Worm (Caenorhabditis elegans) whole organism, late embryonic: ENCODE data around the gene Y58A7A.1.

Source experiments
- C08G9.2 ChIP-seq: sonication (generic microtip); optimal IDR thresholded peaks from 2 replicates; lab custom pipeline; 2016; ENCODE audit warnings: mild to moderate bottlenecking, missing genetic modification characterization, moderate library complexity, missing compliant biosample characterization
- K02D7.2 ChIP-seq: sonication (generic microtip); optimal IDR thresholded peaks from 2 replicates; lab custom pipeline; 2017; ENCODE audit warnings: mild to moderate bottlenecking, missing genetic modification characterization, missing compliant biosample characterization
- T23F11.4 ChIP-seq: fragments of 200-800 bp; sonication (Bioruptor generic); optimal IDR thresholded peaks from 2 replicates; lab custom pipeline; 2018; ENCODE audit warnings: mild to moderate bottlenecking, missing genetic modification characterization, missing compliant biosample characterization
- ahr-1 ChIP-seq: sonication (generic microtip); optimal IDR thresholded peaks from 2 replicates; lab custom pipeline; 2016; ENCODE audit warnings: missing genetic modification characterization, missing compliant biosample characterization
- ama-1 ChIP-seq: fragments of 150-350 bp; optimal IDR thresholded peaks from 2 replicates; lab custom pipeline; 2014
- ceh-14 ChIP-seq: sonication (generic microtip); optimal IDR thresholded peaks from 2 replicates; lab custom pipeline; 2016; ENCODE audit warnings: missing genotype, missing genetic modification characterization, missing compliant biosample characterization
- ceh-30 ChIP-seq: fragments of 150-350 bp; optimal IDR thresholded peaks from 2 replicates; lab custom pipeline; 2014; ENCODE audit warnings: missing biosample characterization, missing genetic modification characterization
- ceh-45 ChIP-seq: fragments of 200-800 bp; sonication (Bioruptor generic); IDR thresholded peaks from 2 replicates; pipeline ENCODE4 v1.3.6; 2022; ENCODE audit warnings: missing genetic modification reagents, missing genetic modification characterization, missing compliant biosample characterization
- ceh-48 ChIP-seq: sonication (generic microtip); optimal IDR thresholded peaks from 2 replicates; lab custom pipeline; 2016; ENCODE audit warnings: missing genetic modification characterization, inconsistent platforms, missing compliant biosample characterization
- dve-1 ChIP-seq: sonication (generic microtip); optimal IDR thresholded peaks from 2 replicates; lab custom pipeline; 2017; ENCODE audit warnings: antibody characterized with exemption, mild to moderate bottlenecking, missing genetic modification characterization, missing compliant biosample characterization
- elt-2 ChIP-seq: sonication (generic microtip); optimal IDR thresholded peaks from 2 replicates; lab custom pipeline; 2016; ENCODE audit warnings: missing genetic modification reagents, missing genetic modification characterization, missing compliant biosample characterization
- elt-4 ChIP-seq: sonication (generic microtip); optimal IDR thresholded peaks from 2 replicates; lab custom pipeline; 2016; ENCODE audit warnings: missing genetic modification characterization, missing compliant biosample characterization
- ets-4 ChIP-seq: sonication (generic microtip); optimal IDR thresholded peaks from 2 replicates; lab custom pipeline; 2016; ENCODE audit warnings: missing genetic modification characterization, missing compliant biosample characterization
- hlh-13 ChIP-seq: fragments of 200-800 bp; sonication (Bioruptor generic); optimal IDR thresholded peaks from 2 replicates; lab custom pipeline; 2018; ENCODE audit warnings: mild to moderate bottlenecking, missing genetic modification characterization, missing compliant biosample characterization
- hlh-15 ChIP-seq: sonication (generic microtip); optimal IDR thresholded peaks from 2 replicates; lab custom pipeline; 2016; ENCODE audit warnings: missing genetic modification characterization, missing compliant biosample characterization
- hlh-30 ChIP-seq: sonication (generic microtip); optimal IDR thresholded peaks from 2 replicates; lab custom pipeline; 2017; ENCODE audit warnings: antibody characterized with exemption, missing genetic modification characterization, missing compliant biosample characterization; ENCODE audit not compliant: insufficient read depth
- hlh-6 ChIP-seq: sonication (generic microtip); optimal IDR thresholded peaks from 2 replicates; lab custom pipeline; 2016; ENCODE audit warnings: missing genotype, missing genetic modification characterization, missing compliant biosample characterization
- hlh-8 ChIP-seq: sonication (generic microtip); optimal IDR thresholded peaks from 2 replicates; lab custom pipeline; 2016; ENCODE audit warnings: missing genotype, missing genetic modification characterization, missing compliant biosample characterization
- lim-6 ChIP-seq: sonication (generic microtip); optimal IDR thresholded peaks from 2 replicates; lab custom pipeline; 2016; ENCODE audit warnings: missing genetic modification characterization, missing compliant biosample characterization
- lin-11 ChIP-seq: fragments of 200-800 bp; sonication (Bioruptor generic); optimal IDR thresholded peaks from 2 replicates; lab custom pipeline; 2018; ENCODE audit warnings: mild to moderate bottlenecking, missing genetic modification characterization, missing compliant biosample characterization
- mec-3 ChIP-seq: sonication (generic microtip); optimal IDR thresholded peaks from 2 replicates; lab custom pipeline; 2016; ENCODE audit warnings: borderline replicate concordance, missing genetic modification characterization, missing compliant biosample characterization
- nhr-232 ChIP-seq: sonication (generic microtip); optimal IDR thresholded peaks from 2 replicates; lab custom pipeline; 2016; ENCODE audit warnings: missing genetic modification characterization, missing compliant biosample characterization
- pha-2 ChIP-seq: sonication (generic microtip); optimal IDR thresholded peaks from 2 replicates; lab custom pipeline; 2017; ENCODE audit warnings: mild to moderate bottlenecking, missing genetic modification characterization, missing compliant biosample characterization
- pha-4 ChIP-seq: fragments of 150-350 bp; optimal IDR thresholded peaks from 2 replicates; lab custom pipeline; 2018; ENCODE audit warnings: missing biosample characterization, missing genetic modification reagents, missing genetic modification characterization
- pqm-1 ChIP-seq: sonication (generic microtip); optimal IDR thresholded peaks from 2 replicates; lab custom pipeline; 2016; ENCODE audit warnings: missing genetic modification characterization, missing compliant biosample characterization
- rnt-1 ChIP-seq: sonication (generic microtip); optimal IDR thresholded peaks from 2 replicates; lab custom pipeline; 2016; ENCODE audit warnings: missing genetic modification characterization, missing compliant biosample characterization
- sdc-2 ChIP-seq: sonication (generic microtip); optimal IDR thresholded peaks from 2 replicates; lab custom pipeline; 2016; ENCODE audit warnings: missing genotype, missing genetic modification characterization, missing compliant biosample characterization
- sox-4 ChIP-seq: sonication (generic microtip); optimal IDR thresholded peaks from 2 replicates; lab custom pipeline; 2017; ENCODE audit warnings: mild to moderate bottlenecking, missing genetic modification characterization, inconsistent platforms, missing compliant biosample characterization
- tbx-7 ChIP-seq: sonication (generic microtip); optimal IDR thresholded peaks from 2 replicates; lab custom pipeline; 2016; ENCODE audit warnings: missing genotype, missing genetic modification characterization, missing compliant biosample characterization
- unc-42 ChIP-seq: sonication (generic microtip); optimal IDR thresholded peaks from 2 replicates; lab custom pipeline; 2016; ENCODE audit warnings: missing genotype, missing genetic modification characterization, missing compliant biosample characterization
- unc-86 ChIP-seq: sonication (generic microtip); optimal IDR thresholded peaks from 2 replicates; lab custom pipeline; 2016; ENCODE audit warnings: missing genetic modification characterization, missing compliant biosample characterization
- zip-5 ChIP-seq: sonication (generic microtip); optimal IDR thresholded peaks from 2 replicates; lab custom pipeline; 2016; ENCODE audit warnings: missing genetic modification characterization, missing compliant biosample characterization
- ztf-16 ChIP-seq: sonication (generic microtip); optimal IDR thresholded peaks from 2 replicates; lab custom pipeline; 2017; ENCODE audit warnings: missing genetic modification characterization, missing compliant biosample characterization

Y58A7A.1 gene

ce11 chrV:5027640-5028039, 41.7 kb downstream of the Y58A7A.1 start, which contains the start of gene cpt-4:
TSS of gene cpt-4 (minus strand) at chrV:5027723.
- TF ChIP-seq elt-2 (tag; lab: Kevin White, UChicago) (peak; percentile 89), ama-1 (no peak)

ce11 chrV:5026438-5026837, 42.9 kb downstream of the Y58A7A.1 start:
- TF ChIP-seq elt-2 (tag; lab: Kevin White, UChicago) (peak; percentile 18), pha-2 (tag; lab: Kevin White, UChicago) (no peak)

ce11 chrV:5023355-5023754, 46.0 kb downstream of the Y58A7A.1 start:
- TF ChIP-seq elt-2 (tag; lab: Kevin White, UChicago), result peak; percentile 7
- TF ChIP-seq tbx-7 (tag; lab: Kevin White, UChicago), result no peak
- TF ChIP-seq elt-4 (tag; lab: Kevin White, UChicago), result no peak
- no peak for TF ChIP-seq ceh-30 (tag; lab: Kevin White, UChicago)
- TF ChIP-seq hlh-13 (GFP tag; lab: Kevin White, UChicago), result no peak

DNA sequence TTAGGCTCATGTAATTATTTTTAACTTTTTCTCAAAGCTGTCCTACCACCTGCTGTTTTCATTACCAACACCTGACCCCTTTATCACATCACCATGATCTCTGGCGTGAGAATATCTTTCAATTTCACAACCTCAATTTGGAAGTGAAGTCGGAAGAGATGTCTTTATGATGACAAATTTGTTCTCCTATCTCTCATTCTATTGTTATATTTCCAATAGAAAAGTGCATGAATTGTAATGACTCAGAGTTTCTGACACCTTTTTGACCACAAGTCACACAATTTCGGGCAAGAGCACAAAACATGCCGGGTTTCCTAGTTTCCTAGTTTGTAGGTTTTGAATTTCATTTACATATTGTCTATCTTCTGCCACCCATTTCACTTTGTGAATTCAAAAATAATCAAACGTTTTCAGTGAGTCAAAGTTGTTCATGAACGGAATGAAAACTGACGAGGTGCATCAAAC, 50.5 kb downstream of the Y58A7A.1 start, which contains the start of gene srr-4:
Gene srr-4 (plus strand): TSS at position 415 of the 465 bp plus-strand sequence.
- TF ChIP-seq hlh-30 (tag; lab: Kevin White, UChicago), result no peak
- TF ChIP-seq elt-2 (tag; lab: Kevin White, UChicago), result no peak
- TF ChIP-seq dve-1 (tag; lab: Kevin White, UChicago), result no peak
- TF ChIP-seq pqm-1 (tag; lab: Kevin White, UChicago), result no peak
- TF ChIP-seq mec-3 (tag; lab: Kevin White, UChicago), result no peak
- no peak for TF ChIP-seq pha-4 (tag; lab: Kevin White, UChicago)
- TF ChIP-seq ceh-45 (GFP tag; lab: Robert Waterston, UW), result no peak
- TF ChIP-seq T23F11.4 (GFP tag; lab: Kevin White, UChicago), result no peak
- no peak for TF ChIP-seq ama-1
- no peak for TF ChIP-seq pha-2 (tag; lab: Kevin White, UChicago)
- TF ChIP-seq sdc-2, result no peak
- TF ChIP-seq lim-6 (tag; lab: Kevin White, UChicago), result no peak
- no peak for TF ChIP-seq lin-11 (tag; lab: Kevin White, UChicago)
- TF ChIP-seq C08G9.2 (tag; lab: Kevin White, UChicago), result no peak
- no peak for TF ChIP-seq hlh-15 (tag; lab: Kevin White, UChicago)
- no peak for TF ChIP-seq ahr-1 (tag; lab: Kevin White, UChicago)
- no peak for TF ChIP-seq hlh-8 (tag; lab: Kevin White, UChicago)
- no peak for TF ChIP-seq hlh-13 (GFP tag; lab: Kevin White, UChicago)
- no peak for TF ChIP-seq unc-42 (tag; lab: Kevin White, UChicago)
- TF ChIP-seq ceh-14 (tag; lab: Kevin White, UChicago), result no peak

DNA sequence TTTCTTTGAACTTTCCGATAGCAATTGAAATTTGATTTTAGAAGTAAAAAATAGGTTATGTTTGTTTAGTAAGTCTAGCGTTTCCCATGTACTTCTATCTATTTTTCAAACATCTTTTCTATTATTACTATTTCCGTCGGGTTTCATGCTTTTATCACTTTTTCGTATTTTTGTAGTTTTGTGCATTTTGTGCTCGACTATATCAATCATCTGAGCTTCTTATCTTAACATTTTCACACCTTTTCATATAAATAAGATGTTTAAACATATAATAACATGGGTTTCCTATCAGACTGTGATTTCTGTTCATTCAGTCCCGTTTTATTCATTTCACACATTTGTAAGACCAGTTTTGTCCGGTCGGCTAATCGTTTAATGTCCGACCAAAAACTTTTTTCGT, 51.3 kb downstream of the Y58A7A.1 start:
- TF ChIP-seq sox-4 (tag; lab: Kevin White, UChicago) (no peak), lim-6 (tag; lab: Kevin White, UChicago) (no peak), ceh-48 (no peak), rnt-1 (tag; lab: Kevin White, UChicago) (no peak), unc-86 (tag; lab: Kevin White, UChicago) (no peak), dve-1 (tag; lab: Kevin White, UChicago) (no peak), nhr-232 (tag; lab: Kevin White, UChicago) (no peak), zip-5 (tag; lab: Kevin White, UChicago) (no peak), ztf-16 (tag; lab: Kevin White, UChicago) (no peak), hlh-6 (tag; lab: Kevin White, UChicago) (no peak), ceh-45 (GFP tag; lab: Robert Waterston, UW) (no peak), ets-4 (tag; lab: Kevin White, UChicago) (no peak), K02D7.2 (tag; lab: Kevin White, UChicago) (no peak)
